Worm (Caenorhabditis elegans) whole organism, L4 larva: Measurements from ENCODE around the gene daf-42.

Experiments
- F10B5.3 ChIP-seq: sonication (generic microtip); optimal IDR thresholded peaks from 2 replicates; lab custom pipeline; 2016; ENCODE audit warnings: mild to moderate bottlenecking, missing genetic modification characterization, missing compliant biosample characterization
- F26F4.8 ChIP-seq: fragments of 200-800 bp; sonication (Bioruptor generic); conservative IDR thresholded peaks from 2 replicates; pipeline ENCODE4 v1.3.6; 2022; ENCODE audit warnings: missing genetic modification characterization, missing compliant biosample characterization
- F37D6.2 ChIP-seq: sonication (generic microtip); optimal IDR thresholded peaks from 2 replicates; lab custom pipeline; 2016; ENCODE audit warnings: mild to moderate bottlenecking, missing genetic modification characterization, missing compliant biosample characterization
- Y5F2A.4 ChIP-seq: fragments of 200-800 bp; sonication (Bioruptor generic); optimal IDR thresholded peaks from 2 replicates; lab custom pipeline; 2018; ENCODE audit warnings: mild to moderate bottlenecking, missing genetic modification characterization, missing compliant biosample characterization
- aha-1 ChIP-seq: fragments of 150-350 bp; peaks from one replicate; lab custom pipeline; 2014; ENCODE audit warnings: missing biosample characterization, missing genetic modification characterization
- ama-1 ChIP-seq: fragments of 150-350 bp; optimal IDR thresholded peaks from 2 replicates; lab custom pipeline; 2014; ENCODE audit warnings: inconsistent platforms, mixed read lengths
- ceh-44 ChIP-seq: fragments of 200-800 bp; sonication (Bioruptor generic); IDR thresholded peaks from 2 replicates; pipeline ENCODE4 v1.3.6; 2022; ENCODE audit warnings: missing genetic modification reagents, missing genetic modification characterization, missing compliant biosample characterization
- ceh-62 ChIP-seq: sonication (generic microtip); optimal IDR thresholded peaks from 2 replicates; lab custom pipeline; 2017; ENCODE audit warnings: missing biosample characterization, missing genetic modification characterization
- cey-2 ChIP-seq: sonication (generic microtip); optimal IDR thresholded peaks from 3 replicates; lab custom pipeline; 2017; ENCODE audit warnings: missing genetic modification characterization, mild to moderate bottlenecking, missing compliant biosample characterization, antibody characterized with exemption, borderline replicate concordance; ENCODE audit not compliant: insufficient read depth
- ctbp-1 ChIP-seq: fragments of 200-800 bp; sonication (Bioruptor generic); IDR thresholded peaks from 2 replicates; pipeline ENCODE4 v1.3.6; 2022; ENCODE audit warnings: missing genetic modification reagents, missing genetic modification characterization, missing compliant biosample characterization
- daf-16 ChIP-seq, 3 experiments: sonication (generic microtip); optimal IDR thresholded peaks; 2 replicates each; lab custom pipeline; 2016 to 2017; ENCODE audit warnings: missing genetic modification characterization in 3 of 3, missing genetic modification reagents in 3 of 3, mild to moderate bottlenecking in 2 of 3, missing compliant biosample characterization in 2 of 3, missing biosample characterization in 1 of 3, moderate library complexity in 1 of 3
- dmd-6 ChIP-seq: fragments of 200-800 bp; sonication (Bioruptor generic); IDR thresholded peaks from 2 replicates; pipeline ENCODE4 v1.3.6; 2022; ENCODE audit warnings: missing genetic modification reagents, missing genetic modification characterization, missing compliant biosample characterization
- dpl-1 ChIP-seq: fragments of 150-350 bp; optimal IDR thresholded peaks from 2 replicates; lab custom pipeline; 2014; ENCODE audit warnings: missing biosample characterization, missing genetic modification reagents, missing genetic modification characterization
- egl-43 ChIP-seq: fragments of 200-800 bp; sonication (Bioruptor generic); IDR thresholded peaks from 2 replicates; pipeline ENCODE4 v1.3.6; 2022; ENCODE audit warnings: missing genetic modification reagents, missing genetic modification characterization, missing compliant biosample characterization
- fkh-10 ChIP-seq: fragments of 150-350 bp; optimal IDR thresholded peaks from 2 replicates; lab custom pipeline; 2014; ENCODE audit warnings: missing biosample characterization, missing genetic modification reagents, missing genetic modification characterization
- fos-1 ChIP-seq: fragments of 150-350 bp; optimal IDR thresholded peaks from 2 replicates; lab custom pipeline; 2014; ENCODE audit warnings: missing biosample characterization, missing genetic modification characterization
- gei-8 ChIP-seq: fragments of 200-800 bp; sonication (Bioruptor generic); optimal IDR thresholded peaks from 2 replicates; lab custom pipeline; 2018; ENCODE audit warnings: mild to moderate bottlenecking, missing genetic modification characterization, missing compliant biosample characterization
- hif-1 ChIP-seq, 2 experiments: sonication (generic microtip); optimal IDR thresholded peaks; 2 replicates each; lab custom pipeline; 2016 to 2017; ENCODE audit warnings: missing compliant biosample characterization in 2 of 2, missing genetic modification characterization in 2 of 2, missing genetic modification reagents in 2 of 2, missing genotype in 2 of 2, mild to moderate bottlenecking in 1 of 2
- hlh-11 ChIP-seq: fragments of 200-800 bp; sonication (Bioruptor generic); optimal IDR thresholded peaks from 2 replicates; lab custom pipeline; 2018; ENCODE audit warnings: mild to moderate bottlenecking, missing genetic modification characterization, missing compliant biosample characterization
- hlh-30 ChIP-seq: sonication (generic microtip); optimal IDR thresholded peaks from 2 replicates; lab custom pipeline; 2017; ENCODE audit warnings: antibody characterized with exemption, mild to moderate bottlenecking, missing genetic modification characterization, missing compliant biosample characterization; ENCODE audit not compliant: insufficient read depth
- hmg-1.1 ChIP-seq: fragments of 200-800 bp; sonication (Bioruptor generic); IDR thresholded peaks from 2 replicates; pipeline ENCODE4 v1.3.6; 2022; ENCODE audit warnings: missing genetic modification reagents, missing genetic modification characterization, missing compliant biosample characterization
- lim-7 ChIP-seq: fragments of 200-800 bp; sonication (Bioruptor generic); IDR thresholded peaks from 2 replicates; pipeline ENCODE4 v1.3.6; 2022; ENCODE audit warnings: missing genetic modification characterization, missing compliant biosample characterization
- lin-13 ChIP-seq: fragments of 150-350 bp; optimal IDR thresholded peaks from 2 replicates; lab custom pipeline; 2014; ENCODE audit warnings: missing biosample characterization, missing genetic modification reagents, missing genetic modification characterization
- lsy-2 ChIP-seq, 2 experiments: fragments of 150-350 bp in 1 of 2; sonication (generic microtip) in 1 of 2; optimal IDR thresholded peaks; 2 replicates each; lab custom pipeline; 2014 to 2017; ENCODE audit warnings: missing biosample characterization in 2 of 2, missing genetic modification characterization in 2 of 2
- madf-9 ChIP-seq: fragments of 200-800 bp; sonication (Bioruptor generic); conservative IDR thresholded peaks from 2 replicates; pipeline ENCODE4 v1.3.6; 2022; ENCODE audit warnings: missing genetic modification reagents, missing genetic modification characterization, missing compliant biosample characterization
- mes-2 ChIP-seq: sonication (generic microtip); optimal IDR thresholded peaks from 2 replicates; lab custom pipeline; 2016; ENCODE audit warnings: missing genotype, mild to moderate bottlenecking, missing genetic modification characterization, missing compliant biosample characterization; ENCODE audit not compliant: poor library complexity, severe bottlenecking
- mxl-2 ChIP-seq: fragments of 200-800 bp; sonication (Bioruptor generic); conservative IDR thresholded peaks from 2 replicates; pipeline ENCODE4 v1.3.6; 2022; ENCODE audit warnings: missing genetic modification reagents, missing genetic modification characterization, missing compliant biosample characterization
- nhr-11 ChIP-seq: fragments of 150-350 bp; optimal IDR thresholded peaks from 2 replicates; lab custom pipeline; 2014; ENCODE audit warnings: missing biosample characterization, missing genetic modification characterization
- nhr-111 ChIP-seq: fragments of 200-800 bp; sonication (Bioruptor generic); optimal IDR thresholded peaks from 2 replicates; lab custom pipeline; 2018; ENCODE audit warnings: mild to moderate bottlenecking, missing genetic modification characterization, missing compliant biosample characterization
- nhr-237 ChIP-seq: sonication (generic microtip); optimal IDR thresholded peaks from 2 replicates; lab custom pipeline; 2017; ENCODE audit warnings: missing biosample characterization, missing genetic modification characterization
- nhr-6 ChIP-seq: fragments of 150-350 bp; optimal IDR thresholded peaks from 2 replicates; lab custom pipeline; 2014; ENCODE audit warnings: missing biosample characterization, missing genetic modification characterization
- nhr-77 ChIP-seq: fragments of 150-350 bp; optimal IDR thresholded peaks from 2 replicates; lab custom pipeline; 2014; ENCODE audit warnings: missing biosample characterization, missing genetic modification characterization
- pha-4 ChIP-seq, 2 experiments: fragments of 150-350 bp in 1 of 2; fragments of 200-800 bp in 1 of 2; sonication (Bioruptor generic) in 1 of 2; IDR thresholded peaks in 1 of 2; optimal IDR thresholded peaks in 1 of 2; 2 replicates each; pipeline versions ENCODE4 v1.3.6 to Lab custom; 2014 to 2022; ENCODE audit warnings: missing genetic modification characterization in 2 of 2, missing genetic modification reagents in 2 of 2, missing biosample characterization in 1 of 2, missing compliant biosample characterization in 1 of 2
- rbr-2 ChIP-seq: sonication (generic microtip); optimal IDR thresholded peaks from 2 replicates; lab custom pipeline; 2016; ENCODE audit warnings: missing genotype, missing genetic modification characterization, missing compliant biosample characterization
- sdz-12 ChIP-seq: fragments of 200-800 bp; sonication (Bioruptor generic); optimal IDR thresholded peaks from 2 replicates; lab custom pipeline; 2018; ENCODE audit warnings: mild to moderate bottlenecking, missing genetic modification characterization, missing compliant biosample characterization
- set-16 ChIP-seq: fragments of 200-800 bp; sonication (Bioruptor generic); IDR thresholded peaks from 2 replicates; pipeline ENCODE4 v1.3.6; 2022; ENCODE audit warnings: missing genetic modification reagents, missing genetic modification characterization, missing compliant biosample characterization
- unc-130 ChIP-seq: sonication (generic microtip); optimal IDR thresholded peaks from 2 replicates; lab custom pipeline; 2016; ENCODE audit warnings: missing genetic modification reagents, missing genetic modification characterization, missing compliant biosample characterization
- unc-62 ChIP-seq, 3 experiments: fragments of 150-350 bp in 1 of 3; sonication (generic microtip); optimal IDR thresholded peaks in 2 of 3; peaks in 1 of 3; 1 replicate in 1 of 3; 2 replicates in 2 of 3; lab custom pipeline; 2014 to 2017; ENCODE audit warnings: missing biosample characterization in 3 of 3, missing genetic modification characterization in 3 of 3, missing genetic modification reagents in 3 of 3, missing genotype in 1 of 3
- vab-7 ChIP-seq: fragments of 200-800 bp; sonication (Bioruptor generic); IDR thresholded peaks from 2 replicates; pipeline ENCODE4 v1.3.6; 2022; ENCODE audit warnings: missing genetic modification reagents, missing genetic modification characterization, missing compliant biosample characterization
- ztf-11 ChIP-seq: fragments of 150-350 bp; optimal IDR thresholded peaks from 2 replicates; lab custom pipeline; 2014; ENCODE audit warnings: missing biosample characterization, missing genetic modification characterization
- ztf-7 ChIP-seq: fragments of 150-350 bp; optimal IDR thresholded peaks from 2 replicates; lab custom pipeline; 2014; ENCODE audit warnings: missing biosample characterization, missing genetic modification characterization

The daf-42 gene

ce11 chrIV:7391534-7392343, 45.1 kb upstream of the daf-42 start (continued):
- TF ChIP-seq cey-2 (tag; lab: Kevin White, UChicago) (no peak), hmg-1.1 (0 out of 2 replicates have a peak, but pooled peaks have one; percentile 28), unc-62 (GFP tag; optimal IDR thresholded peaks at IDR 0.05 in 1 of 2; lab: Kevin White, UChicago) (peak in 1 of 2 experiments; percentile 97), unc-62 (tag; optimal IDR thresholded peaks at IDR 0.05; lab: Kevin White, UChicago) (no peak), lim-7 (GFP tag; lab: Robert Waterston, UW) (peak; percentile 56; the same call in 1 of the 2 replicates), sdz-12 (GFP tag; lab: Kevin White, UChicago) (no peak), aha-1 (tag; lab: Kevin White, UChicago) (peak; percentile 45), madf-9 (peak; percentile 47; the same call in 1 of the 2 replicates), fkh-10 (GFP tag; lab: Kevin White, UChicago) (peak; percentile 7), hlh-11 (tag; lab: Kevin White, UChicago) (peak; percentile 67), rbr-2 (tag; lab: Kevin White, UChicago) (peak; percentile 62), hlh-30 (tag; lab: Kevin White, UChicago) (peak; percentile 73), nhr-11 (tag; lab: Kevin White, UChicago) (peak; percentile 31), ztf-11 (tag; lab: Kevin White, UChicago) (no peak)

- TF ChIP-seq egl-43 (GFP tag; lab: Robert Waterston, UW) = 0 out of 2 replicates have a peak, but pooled peaks have one; percentile 56
- TF ChIP-seq ceh-44 (GFP tag; lab: Robert Waterston, UW) = no peak
- peak in 1 of 2 experiments; percentile 14 for TF ChIP-seq lsy-2 (tag; optimal IDR thresholded peaks at IDR 0.05; lab: Kevin White, UChicago)
- TF ChIP-seq F37D6.2 (tag; lab: Kevin White, UChicago) = no peak
- TF ChIP-seq ctbp-1 = no peak
- TF ChIP-seq F26F4.8 (GFP tag; lab: Robert Waterston, UW) = no peak
- TF ChIP-seq mxl-2 (GFP tag; lab: Robert Waterston, UW) = no peak
- TF ChIP-seq hlh-30 (tag; lab: Kevin White, UChicago) = peak; percentile 19
- peak in 1 of 2 experiments; percentile 90 for TF ChIP-seq hif-1 (tag; optimal IDR thresholded peaks at IDR 0.05; lab: Kevin White, UChicago)
- TF ChIP-seq lin-13 (GFP tag; lab: Kevin White, UChicago) = no peak
- peak; percentile 57 for TF ChIP-seq rbr-2 (tag; lab: Kevin White, UChicago)
- TF ChIP-seq nhr-6 (tag; lab: Kevin White, UChicago) = peak; percentile 49
- TF ChIP-seq mes-2 (tag; lab: Kevin White, UChicago) = peak; percentile 35
- TF ChIP-seq unc-130 (GFP tag; lab: Kevin White, UChicago) = no peak
- TF ChIP-seq F10B5.3 (tag; lab: Kevin White, UChicago) = no peak
- TF ChIP-seq ztf-7 (tag; lab: Kevin White, UChicago) = no peak
- TF ChIP-seq pha-4 (GFP tag; IDR thresholded peaks at IDR 0.05; lab: Robert Waterston, UW) = no peak
- no peak for TF ChIP-seq pha-4 (tag; optimal IDR thresholded peaks at IDR 0.05; lab: Kevin White, UChicago)
- TF ChIP-seq dmd-6 (GFP tag; lab: Robert Waterston, UW) = peak; percentile 16; the same call in 1 of the 2 replicates
- no peak for TF ChIP-seq fos-1
- TF ChIP-seq ceh-62 = no peak
- peak; percentile 39; the same call in 1 of the 2 replicates for TF ChIP-seq set-16 (GFP tag; lab: Robert Waterston, UW)
- TF ChIP-seq nhr-77 (tag; lab: Kevin White, UChicago) = no peak
- peak; percentile 18 for TF ChIP-seq nhr-11 (tag; lab: Kevin White, UChicago)
- TF ChIP-seq dpl-1 (GFP tag; lab: Kevin White, UChicago) = no peak
- 0 out of 2 replicates have a peak, but pooled peaks have one; percentile 9 for TF ChIP-seq vab-7 (GFP tag; lab: Robert Waterston, UW)
- peak; percentile 52 for TF ChIP-seq hlh-11 (tag; lab: Kevin White, UChicago)
- TF ChIP-seq gei-8 (GFP tag; lab: Kevin White, UChicago) = no peak
- peak in 1 of 2 experiments; percentile 62 for TF ChIP-seq daf-16 (GFP tag; optimal IDR thresholded peaks at IDR 0.05; lab: Kevin White, UChicago)
- TF ChIP-seq daf-16 (tag; optimal IDR thresholded peaks at IDR 0.05; lab: Kevin White, UChicago) = no peak
- TF ChIP-seq nhr-111 (GFP tag; lab: Kevin White, UChicago) = no peak
- TF ChIP-seq nhr-237 (tag; lab: Kevin White, UChicago) = no peak
- TF ChIP-seq ama-1 (lab: Kevin White, UChicago) = no peak
- TF ChIP-seq Y5F2A.4 (GFP tag; lab: Kevin White, UChicago) = no peak
These were observed 43.6 kb upstream of the daf-42 start for ce11 chrIV:7390126-7390766.
